Worm (Caenorhabditis elegans): ENCODE results near the gene ifc-2.

Gene ifc-2

ce11 chrX:654804-655203 lies at the start of gene ifc-2:
ifc-2 (minus strand) TSS chrX:654904.
- TF ChIP-seq hlh-15 (tag; optimal IDR thresholded peaks at IDR 0.05) (no peak), unc-3 (GFP tag; conservative IDR thresholded peaks at IDR 0.05) (no peak), unc-3 (tag; optimal IDR thresholded peaks at IDR 0.05) (no peak), syd-9 (tag; optimal IDR thresholded peaks at IDR 0.05) (no peak), ceh-24 (tag; optimal IDR thresholded peaks at IDR 0.05) (no peak), pag-3 (tag; optimal IDR thresholded peaks at IDR 0.05; ENCODE audit: borderline replicate concordance) (no peak), ceh-31 (tag; optimal IDR thresholded peaks at IDR 0.05) (no peak), sox-2 (GFP tag; IDR thresholded peaks at IDR 0.05) (no peak), pha-4 (tag; optimal IDR thresholded peaks at IDR 0.05) (no peak), C08G9.2 (tag; optimal IDR thresholded peaks at IDR 0.05) (no peak), rnt-1 (tag; optimal IDR thresholded peaks at IDR 0.05) (no peak), nhr-232 (tag; optimal IDR thresholded peaks at IDR 0.05) (no peak), unc-86 (tag; optimal IDR thresholded peaks at IDR 0.05) (no peak), K02D7.2 (tag; optimal IDR thresholded peaks at IDR 0.05) (no peak)

- TF ChIP-seq nhr-11 (tag; optimal IDR thresholded peaks at IDR 0.05) (no peak), hlh-30 (tag; optimal IDR thresholded peaks at IDR 0.05; ENCODE audit: insufficient read depth) (peak; percentile 45), ama-1 (optimal IDR thresholded peaks at IDR 0.05) (no peak), tbx-2 (tag; optimal IDR thresholded peaks at IDR 0.05) (no peak), pros-1 (tag; optimal IDR thresholded peaks at IDR 0.05) (no peak), ets-4 (tag; optimal IDR thresholded peaks at IDR 0.05) (no peak)
These were observed 41.5 kb upstream of the ifc-2 start for ce11 chrX:696253-696652.

ce11 chrX:691613-692012 lies 36.9 kb upstream of the ifc-2 start, which contains the start of gene ncam-1:
ncam-1 (plus strand) TSS chrX:691913.
- no peak for TF ChIP-seq ceh-24 (tag; optimal IDR thresholded peaks at IDR 0.05)
- no peak for TF ChIP-seq dmd-4 (tag; optimal IDR thresholded peaks at IDR 0.05; ENCODE audit: borderline replicate concordance)
- TF ChIP-seq mec-3 (tag; optimal IDR thresholded peaks at IDR 0.05; ENCODE audit: borderline replicate concordance) = no peak

DNA sequence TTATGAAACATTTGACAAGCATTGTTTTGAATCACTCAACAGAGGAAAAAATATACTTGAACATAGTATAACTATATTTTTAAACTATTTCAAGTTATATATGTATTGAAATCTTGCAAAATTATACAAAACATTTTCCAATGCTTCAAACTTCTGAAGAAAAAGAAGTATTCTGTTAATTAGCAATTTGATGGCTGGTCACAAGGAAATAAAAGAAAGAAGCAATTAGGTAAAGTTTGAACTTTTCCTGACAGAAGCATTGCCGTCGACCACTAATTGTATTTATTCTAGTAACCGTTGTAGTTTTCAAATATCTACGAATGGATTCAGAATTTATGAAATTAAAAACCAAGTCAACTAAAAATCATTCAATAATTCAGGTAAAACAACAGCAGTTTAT lies 33.9 kb upstream of the ifc-2 start:
- TF ChIP-seq pat-9 (tag; optimal IDR thresholded peaks at IDR 0.05) (no peak), gmeb-2 (tag; optimal IDR thresholded peaks at IDR 0.05) (no peak), ceh-30 (tag; optimal IDR thresholded peaks at IDR 0.05) (no peak), hlh-6 (tag; optimal IDR thresholded peaks at IDR 0.05) (no peak), sox-4 (tag; optimal IDR thresholded peaks at IDR 0.05) (no peak), mec-3 (tag; optimal IDR thresholded peaks at IDR 0.05; ENCODE audit: borderline replicate concordance) (no peak), ceh-31 (tag; optimal IDR thresholded peaks at IDR 0.05) (no peak), elt-4 (tag; optimal IDR thresholded peaks at IDR 0.05) (no peak)

- TF ChIP-seq madf-2 (tag; optimal IDR thresholded peaks at IDR 0.05) = no peak
- no peak for TF ChIP-seq sox-2 (GFP tag; IDR thresholded peaks at IDR 0.05)
- TF ChIP-seq nhr-11 (tag; optimal IDR thresholded peaks at IDR 0.05) = no peak
- no peak for TF ChIP-seq sox-4 (tag; optimal IDR thresholded peaks at IDR 0.05)
- no peak for TF ChIP-seq ceh-19 (GFP tag; optimal IDR thresholded peaks at IDR 0.05)
- TF ChIP-seq ceh-6 (GFP tag; optimal IDR thresholded peaks at IDR 0.05) = no peak
- no peak for TF ChIP-seq hlh-8 (tag; optimal IDR thresholded peaks at IDR 0.05)
- TF ChIP-seq C38D4.7 (GFP tag; optimal IDR thresholded peaks at IDR 0.05) = no peak
These were observed 28.0 kb upstream of the ifc-2 start, which contains the start of gene Y9C12A.1 for ce11 chrX:682691-683090. Y9C12A.1 (minus strand) TSS chrX:682791.

DNA sequence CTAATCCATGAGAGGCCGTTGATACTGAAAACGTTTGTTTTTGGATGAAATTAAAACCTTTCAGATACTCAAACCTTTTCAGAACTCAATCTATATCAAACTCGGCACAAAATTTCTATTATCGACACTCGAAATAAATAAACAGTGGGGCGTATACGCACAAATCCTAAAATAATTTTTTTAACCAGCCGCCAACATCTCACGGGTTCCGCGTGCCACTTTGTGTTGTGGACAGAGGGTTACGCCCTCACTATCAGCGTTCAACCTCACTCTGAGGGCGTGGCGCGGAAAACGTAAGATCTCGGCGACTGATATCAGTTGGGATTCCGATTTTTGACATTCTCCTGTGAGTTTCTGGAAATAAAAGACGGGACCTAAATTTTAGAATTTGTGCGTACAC lies 26.7 kb upstream of the ifc-2 start:
- TF ChIP-seq nhr-232 (tag; optimal IDR thresholded peaks at IDR 0.05) (no peak), npax-4 (tag; optimal IDR thresholded peaks at IDR 0.05) (no peak), ama-1 (optimal IDR thresholded peaks at IDR 0.05) (no peak), unc-86 (tag; optimal IDR thresholded peaks at IDR 0.05) (no peak), nfya-1 (tag; optimal IDR thresholded peaks at IDR 0.05) (no peak), ttx-3 (tag; optimal IDR thresholded peaks at IDR 0.05) (no peak), tbx-7 (tag; optimal IDR thresholded peaks at IDR 0.05) (no peak), ceh-24 (tag; optimal IDR thresholded peaks at IDR 0.05) (no peak), dmd-4 (tag; optimal IDR thresholded peaks at IDR 0.05; ENCODE audit: borderline replicate concordance) (no peak), elt-2 (tag; optimal IDR thresholded peaks at IDR 0.05) (no peak), ceh-14 (tag; optimal IDR thresholded peaks at IDR 0.05) (no peak), fkh-10 (GFP tag; optimal IDR thresholded peaks at IDR 0.05) (no peak), ahr-1 (tag; optimal IDR thresholded peaks at IDR 0.05) (no peak), ceh-2 (tag; optimal IDR thresholded peaks at IDR 0.05) (no peak), ceh-18 (tag; optimal IDR thresholded peaks at IDR 0.05) (no peak), C08G9.2 (tag; optimal IDR thresholded peaks at IDR 0.05) (no peak), fax-1 (tag; optimal IDR thresholded peaks at IDR 0.05) (no peak), unc-3 (GFP tag; conservative IDR thresholded peaks at IDR 0.05) (no peak), unc-3 (tag; optimal IDR thresholded peaks at IDR 0.05) (no peak)

Measured in whole organism, late embryonic.